Worm (Caenorhabditis elegans) whole organism, early embryonic: ENCODE data around the gene txdc-12.2.

ENCODE experiments used
- B0310.2 ChIP-seq: sonication (generic microtip); optimal IDR thresholded peaks from 2 replicates; lab custom pipeline; 2016; ENCODE audit warnings: mild to moderate bottlenecking, missing genetic modification characterization, missing compliant biosample characterization
- F13C5.2 ChIP-seq: sonication (generic microtip); optimal IDR thresholded peaks from 2 replicates; lab custom pipeline; 2017; ENCODE audit warnings: mild to moderate bottlenecking, missing genetic modification characterization, inconsistent platforms, missing compliant biosample characterization
- aly-1 ChIP-seq: sonication (generic microtip); optimal IDR thresholded peaks from 2 replicates; lab custom pipeline; 2016; ENCODE audit warnings: missing genetic modification characterization, missing compliant biosample characterization
- ama-1 ChIP-seq: fragments of 150-350 bp; optimal IDR thresholded peaks from 2 replicates; lab custom pipeline; 2014
- ceh-13 ChIP-seq: fragments of 200-800 bp; sonication (Bioruptor generic); optimal IDR thresholded peaks from 2 replicates; lab custom pipeline; 2018; ENCODE audit warnings: mild to moderate bottlenecking, missing genetic modification characterization, missing compliant biosample characterization
- ceh-36 ChIP-seq: sonication (generic microtip); optimal IDR thresholded peaks from 2 replicates; lab custom pipeline; 2016; ENCODE audit warnings: missing genetic modification characterization, inconsistent platforms, missing compliant biosample characterization
- ets-7 ChIP-seq: sonication (generic microtip); optimal IDR thresholded peaks from 2 replicates; lab custom pipeline; 2016; ENCODE audit warnings: missing genotype, missing genetic modification characterization, missing compliant biosample characterization
- flt-1 ChIP-seq: fragments of 200-800 bp; sonication (Bioruptor generic); IDR thresholded peaks from 2 replicates; pipeline ENCODE4 v1.3.6; 2022; ENCODE audit warnings: missing genetic modification characterization, missing compliant biosample characterization
- hmbx-1 ChIP-seq: sonication (generic microtip); optimal IDR thresholded peaks from 2 replicates; lab custom pipeline; 2016; ENCODE audit warnings: mild to moderate bottlenecking, missing genetic modification characterization, missing compliant biosample characterization
- hmg-4 ChIP-seq: fragments of 200-800 bp; sonication (Bioruptor generic); optimal IDR thresholded peaks from 2 replicates; lab custom pipeline; 2018; ENCODE audit warnings: mild to moderate bottlenecking, missing genetic modification characterization, missing compliant biosample characterization
- hnd-1 ChIP-seq: sonication (generic microtip); optimal IDR thresholded peaks from 2 replicates; lab custom pipeline; 2016; ENCODE audit warnings: missing genetic modification characterization, missing compliant biosample characterization
- pes-1 ChIP-seq: fragments of 200-800 bp; sonication (Bioruptor generic); IDR thresholded peaks from 2 replicates; pipeline ENCODE4 v1.3.6; 2022; ENCODE audit warnings: missing genetic modification reagents, missing genetic modification characterization, missing compliant biosample characterization
- scrt-1 ChIP-seq: fragments of 200-800 bp; sonication (Bioruptor generic); IDR thresholded peaks from 2 replicates; pipeline ENCODE4 v1.3.6; 2022; ENCODE audit warnings: missing genetic modification characterization, missing compliant biosample characterization
- sea-1 ChIP-seq: fragments of 200-800 bp; sonication (Bioruptor generic); conservative IDR thresholded peaks from 2 replicates; pipeline ENCODE4 v1.3.6; 2022; ENCODE audit warnings: missing genetic modification characterization, missing compliant biosample characterization
- tbx-11 ChIP-seq: fragments of 200-800 bp; sonication (Bioruptor generic); IDR thresholded peaks from 2 replicates; pipeline ENCODE4 v1.3.6; 2022; ENCODE audit warnings: missing genetic modification characterization, missing compliant biosample characterization
- tbx-37 ChIP-seq: fragments of 200-800 bp; sonication (Bioruptor generic); conservative IDR thresholded peaks from 2 replicates; pipeline ENCODE4 v1.3.6; 2022; ENCODE audit warnings: missing genetic modification reagents, missing genetic modification characterization, missing compliant biosample characterization
- tra-4 ChIP-seq: sonication (generic microtip); optimal IDR thresholded peaks from 2 replicates; lab custom pipeline; 2017; ENCODE audit warnings: missing genetic modification characterization, missing compliant biosample characterization

txdc-12.2 gene

DNA sequence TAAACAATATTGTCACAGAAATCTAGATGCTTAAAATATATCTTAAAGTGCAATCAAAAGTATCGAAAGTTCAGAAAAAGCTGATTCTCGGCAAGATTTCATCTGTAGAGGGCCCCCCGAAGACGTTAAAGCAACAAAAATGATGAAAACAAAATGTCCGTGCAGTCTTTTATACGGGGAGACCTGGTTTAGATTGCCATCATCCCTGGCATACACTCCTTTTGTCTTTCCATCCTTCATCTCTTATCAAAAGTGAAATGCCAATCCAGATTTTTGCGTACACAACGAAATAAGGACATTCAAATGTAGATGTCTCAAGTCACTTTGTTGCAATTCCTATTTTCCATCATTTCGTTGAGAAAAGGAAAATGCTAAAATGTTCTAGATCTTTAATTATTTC is 39.9 kb downstream of the txdc-12.2 start:
- TF ChIP-seq hnd-1 (tag; lab: Kevin White, UChicago) (no peak), ceh-36 (tag; lab: Kevin White, UChicago) (no peak), tbx-37 (GFP tag; lab: Robert Waterston, UW) (no peak), hmg-4 (GFP tag; lab: Kevin White, UChicago) (no peak), sea-1 (no peak), B0310.2 (tag; lab: Kevin White, UChicago) (no peak), ets-7 (tag; lab: Kevin White, UChicago) (no peak), scrt-1 (GFP tag; lab: Robert Waterston, UW) (no peak), tra-4 (no peak), F13C5.2 (tag; lab: Kevin White, UChicago) (no peak), hmbx-1 (tag; lab: Kevin White, UChicago) (no peak), flt-1 (GFP tag; lab: Robert Waterston, UW) (no peak), ceh-13 (GFP tag; lab: Kevin White, UChicago) (no peak), tbx-11 (GFP tag; lab: Robert Waterston, UW) (no peak), ama-1 (lab: Kevin White, UChicago) (no peak), aly-1 (tag; lab: Kevin White, UChicago) (no peak), pes-1 (GFP tag; lab: Robert Waterston, UW) (no peak)

DNA sequence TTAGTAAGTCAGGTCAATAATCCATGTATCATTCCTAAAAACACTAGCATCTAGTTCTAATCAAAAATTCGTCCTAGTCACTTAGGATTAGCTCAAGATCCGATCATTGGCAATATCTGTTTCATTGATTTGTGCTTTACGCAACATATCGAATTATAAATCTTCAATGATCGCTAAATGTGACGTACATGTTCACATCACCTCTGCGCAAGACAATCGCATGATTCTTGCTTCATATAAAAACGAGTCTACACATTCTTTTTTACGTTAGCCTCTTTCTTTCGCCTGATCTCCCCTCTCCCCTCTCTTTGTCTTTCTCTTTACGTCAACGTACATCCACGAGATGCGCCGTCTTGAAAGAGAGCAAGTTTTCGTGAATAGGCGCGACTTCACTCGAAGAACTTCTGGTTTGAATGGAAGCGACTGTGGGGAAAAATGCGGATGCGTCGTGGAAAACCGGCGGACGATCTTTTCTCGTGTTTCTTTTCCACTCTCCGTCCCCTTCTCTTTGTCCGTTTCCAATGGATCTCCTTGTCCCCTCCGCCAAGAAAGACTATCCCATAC is 42.1 kb downstream of the txdc-12.2 start:
- no peak for TF ChIP-seq hmg-4 (GFP tag; lab: Kevin White, UChicago)
- no peak for TF ChIP-seq sea-1
- TF ChIP-seq scrt-1 (GFP tag; lab: Robert Waterston, UW), result no peak
- TF ChIP-seq ets-7 (tag; lab: Kevin White, UChicago), result no peak
- no peak for TF ChIP-seq ceh-13 (GFP tag; lab: Kevin White, UChicago)
- TF ChIP-seq ama-1 (lab: Kevin White, UChicago), result no peak
- TF ChIP-seq pes-1 (GFP tag; lab: Robert Waterston, UW), result no peak
- TF ChIP-seq tra-4, result no peak

DNA sequence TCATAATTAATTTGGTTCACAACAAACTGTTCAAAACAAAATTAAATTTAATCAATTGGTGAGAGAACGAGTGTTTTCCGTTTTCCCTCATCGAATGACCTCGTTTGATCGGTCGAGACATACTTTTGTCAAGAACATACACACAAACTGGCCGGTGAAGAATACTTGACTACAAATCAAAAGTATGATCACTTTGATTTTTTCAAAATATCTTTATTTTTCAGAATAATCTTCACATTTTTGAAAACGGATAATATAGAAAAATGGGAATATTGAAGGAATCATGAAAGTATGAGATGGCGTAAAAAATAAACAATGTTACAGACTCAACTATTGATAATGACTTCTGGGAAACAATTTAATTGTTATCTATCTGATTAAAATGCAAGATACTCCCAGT is 43.9 kb downstream of the txdc-12.2 start, which contains the start of gene swip-10:
TSS of gene swip-10 (minus strand) at position 101 of the 400 bp plus-strand sequence.
- no peak for TF ChIP-seq flt-1 (GFP tag; lab: Robert Waterston, UW)
- no peak for TF ChIP-seq hmg-4 (GFP tag; lab: Kevin White, UChicago)
- no peak for TF ChIP-seq ama-1 (lab: Kevin White, UChicago)
- TF ChIP-seq ceh-36 (tag; lab: Kevin White, UChicago), result no peak
- TF ChIP-seq scrt-1 (GFP tag; lab: Robert Waterston, UW), result no peak
- TF ChIP-seq aly-1 (tag; lab: Kevin White, UChicago), result no peak
- no peak for TF ChIP-seq F13C5.2 (tag; lab: Kevin White, UChicago)
- TF ChIP-seq hmbx-1 (tag; lab: Kevin White, UChicago), result no peak
- TF ChIP-seq hnd-1 (tag; lab: Kevin White, UChicago), result no peak

DNA sequence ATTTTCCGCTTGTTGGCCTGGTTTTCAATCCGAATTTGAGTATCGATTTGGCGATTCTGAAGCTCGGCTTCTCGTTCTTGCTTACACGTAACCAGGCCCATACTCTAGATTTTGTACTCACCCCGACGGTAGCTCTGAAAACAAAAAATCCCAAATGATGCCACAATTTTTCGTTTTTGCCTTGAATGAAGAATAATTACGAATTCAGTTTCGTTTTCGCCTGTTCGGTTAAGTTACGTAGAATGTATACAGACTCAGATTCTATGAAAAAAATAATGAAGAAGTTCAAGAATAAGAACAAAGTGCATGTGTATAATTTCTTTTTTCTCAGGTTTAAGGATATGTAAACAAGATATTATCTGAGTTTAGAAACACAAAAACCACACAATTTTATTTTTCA is 46.7 kb downstream of the txdc-12.2 start, which contains the start of gene gpa-5:
TSS of gene gpa-5 (minus strand) at position 101 of the 400 bp plus-strand sequence.
- no peak for TF ChIP-seq B0310.2 (tag; lab: Kevin White, UChicago)
- TF ChIP-seq F13C5.2 (tag; lab: Kevin White, UChicago), result no peak
- TF ChIP-seq tra-4, result no peak
- TF ChIP-seq hmg-4 (GFP tag; lab: Kevin White, UChicago), result no peak
- TF ChIP-seq tbx-11 (GFP tag; lab: Robert Waterston, UW), result no peak
- TF ChIP-seq ceh-36 (tag; lab: Kevin White, UChicago), result no peak
- no peak for TF ChIP-seq hnd-1 (tag; lab: Kevin White, UChicago)
- no peak for TF ChIP-seq pes-1 (GFP tag; lab: Robert Waterston, UW)
- no peak for TF ChIP-seq sea-1
- TF ChIP-seq flt-1 (GFP tag; lab: Robert Waterston, UW), result no peak
- no peak for TF ChIP-seq ets-7 (tag; lab: Kevin White, UChicago)
